Worm (Caenorhabditis elegans): ENCODE results near the gene unc-8.

unc-8 gene

ce11 chrIV:7235382-7235917, 38.5 kb downstream of the unc-8 start:
- TF ChIP-seq F13C5.2 (tag; optimal IDR thresholded peaks at IDR 0.05), result peak; percentile 74
- TF ChIP-seq ceh-36 (tag; optimal IDR thresholded peaks at IDR 0.05), result no peak
- no peak for TF ChIP-seq hnd-1 (tag; optimal IDR thresholded peaks at IDR 0.05)
- TF ChIP-seq aly-1 (tag; optimal IDR thresholded peaks at IDR 0.05), result no peak
- no peak for TF ChIP-seq ama-1 (optimal IDR thresholded peaks at IDR 0.05)
- TF ChIP-seq hmbx-1 (tag; optimal IDR thresholded peaks at IDR 0.05), result no peak
- peak; percentile 45; the same call in 1 of the 2 replicates for TF ChIP-seq tbx-11 (GFP tag; IDR thresholded peaks at IDR 0.05)
- 0 out of 2 replicates have a peak, but pooled peaks have one; percentile 7 for TF ChIP-seq sea-1 (GFP tag; conservative IDR thresholded peaks at IDR 0.05)
- no peak for TF ChIP-seq flt-1 (GFP tag; IDR thresholded peaks at IDR 0.05)
- TF ChIP-seq tra-4 (tag; optimal IDR thresholded peaks at IDR 0.05), result no peak
- peak; percentile 73 for TF ChIP-seq hmg-4 (GFP tag; optimal IDR thresholded peaks at IDR 0.05)

ce11 chrIV:7236248-7236772, 39.4 kb downstream of the unc-8 start:
- TF ChIP-seq hmg-4 (GFP tag; optimal IDR thresholded peaks at IDR 0.05), result no peak
- TF ChIP-seq tbx-11 (GFP tag; IDR thresholded peaks at IDR 0.05), result no peak
- TF ChIP-seq ets-7 (tag; optimal IDR thresholded peaks at IDR 0.05), result no peak
- no peak for TF ChIP-seq F13C5.2 (tag; optimal IDR thresholded peaks at IDR 0.05)
- no peak for TF ChIP-seq ama-1 (optimal IDR thresholded peaks at IDR 0.05)
- TF ChIP-seq sea-1 (GFP tag; conservative IDR thresholded peaks at IDR 0.05), result no peak
- TF ChIP-seq pes-1 (GFP tag; IDR thresholded peaks at IDR 0.05), result no peak
- no peak for TF ChIP-seq B0310.2 (tag; optimal IDR thresholded peaks at IDR 0.05)
- TF ChIP-seq aly-1 (tag; optimal IDR thresholded peaks at IDR 0.05), result no peak
- no peak for TF ChIP-seq ceh-13 (GFP tag; optimal IDR thresholded peaks at IDR 0.05)
- TF ChIP-seq scrt-1 (GFP tag; IDR thresholded peaks at IDR 0.05), result no peak
- no peak for TF ChIP-seq tbx-37 (GFP tag; conservative IDR thresholded peaks at IDR 0.05)

ce11 chrIV:7237668-7238214, 40.8 kb downstream of the unc-8 start, which contains the start of gene elo-3:
elo-3 (plus strand) TSS chrIV:7237718.
- TF ChIP-seq sea-1 (GFP tag; conservative IDR thresholded peaks at IDR 0.05) (no peak), ets-7 (tag; optimal IDR thresholded peaks at IDR 0.05) (no peak), ama-1 (optimal IDR thresholded peaks at IDR 0.05) (no peak)

- TF ChIP-seq ets-7 (tag; optimal IDR thresholded peaks at IDR 0.05) (no peak), aly-1 (tag; optimal IDR thresholded peaks at IDR 0.05) (no peak), scrt-1 (GFP tag; IDR thresholded peaks at IDR 0.05) (no peak), pes-1 (GFP tag; IDR thresholded peaks at IDR 0.05) (peak; percentile 38; the same call in 1 of the 2 replicates)
Observed at ce11 chrIV:7240564-7240963, 43.6 kb downstream of the unc-8 start.

ce11 chrIV:7242220-7242789, 45.4 kb downstream of the unc-8 start, which contains the start of gene gstk-2:
gstk-2 (minus strand) TSS chrIV:7242270.
- TF ChIP-seq scrt-1 (GFP tag; IDR thresholded peaks at IDR 0.05) (no peak), B0310.2 (tag; optimal IDR thresholded peaks at IDR 0.05) (no peak), pes-1 (GFP tag; IDR thresholded peaks at IDR 0.05) (no peak), hmg-4 (GFP tag; optimal IDR thresholded peaks at IDR 0.05) (no peak), sea-1 (GFP tag; conservative IDR thresholded peaks at IDR 0.05) (no peak), ceh-13 (GFP tag; optimal IDR thresholded peaks at IDR 0.05) (no peak), tbx-11 (GFP tag; IDR thresholded peaks at IDR 0.05) (no peak), ets-7 (tag; optimal IDR thresholded peaks at IDR 0.05) (no peak), tbx-37 (GFP tag; conservative IDR thresholded peaks at IDR 0.05) (no peak), hmbx-1 (tag; optimal IDR thresholded peaks at IDR 0.05) (no peak), tra-4 (tag; optimal IDR thresholded peaks at IDR 0.05) (no peak), ama-1 (optimal IDR thresholded peaks at IDR 0.05) (no peak), aly-1 (tag; optimal IDR thresholded peaks at IDR 0.05) (no peak), hnd-1 (tag; optimal IDR thresholded peaks at IDR 0.05) (no peak), F13C5.2 (tag; optimal IDR thresholded peaks at IDR 0.05) (no peak), flt-1 (GFP tag; IDR thresholded peaks at IDR 0.05) (no peak), ceh-36 (tag; optimal IDR thresholded peaks at IDR 0.05) (no peak)

- TF ChIP-seq F13C5.2 (tag; optimal IDR thresholded peaks at IDR 0.05) (no peak), scrt-1 (GFP tag; IDR thresholded peaks at IDR 0.05) (no peak), tbx-37 (GFP tag; conservative IDR thresholded peaks at IDR 0.05) (no peak), tbx-11 (GFP tag; IDR thresholded peaks at IDR 0.05) (no peak), hmg-4 (GFP tag; optimal IDR thresholded peaks at IDR 0.05) (no peak), hnd-1 (tag; optimal IDR thresholded peaks at IDR 0.05) (no peak), ama-1 (optimal IDR thresholded peaks at IDR 0.05) (no peak), aly-1 (tag; optimal IDR thresholded peaks at IDR 0.05) (no peak), flt-1 (GFP tag; IDR thresholded peaks at IDR 0.05) (no peak), ceh-36 (tag; optimal IDR thresholded peaks at IDR 0.05) (no peak), ceh-13 (GFP tag; optimal IDR thresholded peaks at IDR 0.05) (no peak), tra-4 (tag; optimal IDR thresholded peaks at IDR 0.05) (no peak), pes-1 (GFP tag; IDR thresholded peaks at IDR 0.05) (no peak), B0310.2 (tag; optimal IDR thresholded peaks at IDR 0.05) (no peak), hmbx-1 (tag; optimal IDR thresholded peaks at IDR 0.05) (no peak)
Observed at ce11 chrIV:7243913-7244312, 47.0 kb downstream of the unc-8 start, which contains the start of gene afmd-1. afmd-1 (plus strand) TSS chrIV:7244228.

ce11 chrIV:7245592-7245991, 48.6 kb downstream of the unc-8 start:
- TF ChIP-seq B0310.2 (tag; optimal IDR thresholded peaks at IDR 0.05) (no peak), ceh-13 (GFP tag; optimal IDR thresholded peaks at IDR 0.05) (no peak), sea-1 (GFP tag; conservative IDR thresholded peaks at IDR 0.05) (no peak), ceh-36 (tag; optimal IDR thresholded peaks at IDR 0.05) (no peak)
